Worm (Caenorhabditis elegans): ENCODE data around the gene ZK637.4.

DNA sequence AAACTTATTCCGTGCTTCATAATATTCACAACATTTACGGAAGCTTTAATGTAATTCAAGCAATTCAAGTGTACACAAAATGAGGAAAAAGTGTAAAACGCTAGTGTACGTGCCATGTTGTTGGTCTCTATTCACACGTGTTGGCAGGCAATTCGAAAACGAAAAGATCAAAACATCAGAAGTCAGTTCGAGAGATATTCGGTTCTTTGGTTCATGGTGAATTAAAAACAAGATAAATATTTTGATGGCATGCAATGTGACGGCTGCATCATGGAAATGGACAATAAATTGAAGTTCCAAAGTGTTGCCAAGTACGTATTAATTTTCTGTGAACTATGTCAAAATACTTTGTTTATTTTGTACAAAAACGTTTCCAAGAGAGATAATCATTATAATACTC lies 28.5 kb downstream of the ZK637.4 start:
- TF ChIP-seq chd-7 (tag; optimal IDR thresholded peaks at IDR 0.05) (no peak), bed-2 (GFP tag; IDR thresholded peaks at IDR 0.05) (no peak), ceh-27 (GFP tag; optimal IDR thresholded peaks at IDR 0.05) (no peak), nhr-90 (tag; optimal IDR thresholded peaks at IDR 0.05) (no peak), lsl-1 (GFP tag; optimal IDR thresholded peaks at IDR 0.05) (no peak), hrde-1 (tag; optimal IDR thresholded peaks at IDR 0.05; ENCODE audit: borderline replicate concordance) (no peak), unc-62 (GFP tag; optimal IDR thresholded peaks at IDR 0.05) (no peak), mcd-1 (GFP tag; IDR thresholded peaks at IDR 0.05) (no peak), ztf-6 (GFP tag; IDR thresholded peaks at IDR 0.05) (no peak), C06A6.2 (GFP tag; conservative IDR thresholded peaks at IDR 0.05) (no peak), ccch-3 (GFP tag; optimal IDR thresholded peaks at IDR 0.05) (no peak)
